Fruit fly (Drosophila melanogaster) whole organism, pupa: ENCODE data around the gene Vm26Ab.

Experiments
- CG10348 ChIP-seq: fragments of 200-800 bp; sonication (Bioruptor generic); IDR thresholded peaks from 2 replicates; pipeline ENCODE4 v1.3.6; 2022; ENCODE audit warnings: missing biosample characterization, missing genetic modification characterization
- CG12605 ChIP-seq: fragments of 200-800 bp; sonication (Bioruptor generic); IDR thresholded peaks from 2 replicates; pipeline ENCODE4 v1.3.6; 2022; ENCODE audit warnings: missing biosample characterization, missing genetic modification characterization
- CG13204 ChIP-seq: fragments of 200-800 bp; sonication (Bioruptor generic); optimal IDR thresholded peaks from 2 replicates; lab custom pipeline; 2018; ENCODE audit warnings: missing biosample characterization, mild to moderate bottlenecking, missing genetic modification characterization, moderate library complexity
- CG14655 ChIP-seq: fragments of 200-800 bp; sonication (Bioruptor generic); optimal IDR thresholded peaks from 3 replicates; lab custom pipeline; 2017; ENCODE audit warnings: mild to moderate bottlenecking, missing biosample characterization, missing genetic modification reagents, missing genetic modification characterization
- CG15710 ChIP-seq: fragments of 200-800 bp; sonication (Bioruptor generic); optimal IDR thresholded peaks from 2 replicates; lab custom pipeline; 2018; ENCODE audit warnings: missing biosample characterization, mild to moderate bottlenecking, missing genetic modification characterization, moderate library complexity
- CG17806 ChIP-seq: fragments of 200-800 bp; sonication (Bioruptor generic); optimal IDR thresholded peaks from 2 replicates; lab custom pipeline; 2018; ENCODE audit warnings: missing biosample characterization, mild to moderate bottlenecking, missing genetic modification characterization, moderate library complexity
- CG32121 ChIP-seq: fragments of 200-800 bp; sonication (Bioruptor generic); IDR thresholded peaks from 2 replicates; pipeline ENCODE4 v1.3.6; 2022; ENCODE audit warnings: missing biosample characterization, missing genetic modification characterization
- CG34367 ChIP-seq: fragments of 200-800 bp; sonication (Bioruptor generic); optimal IDR thresholded peaks from 2 replicates; lab custom pipeline; 2018; ENCODE audit warnings: missing biosample characterization, mild to moderate bottlenecking, missing genetic modification characterization
- CG4496 ChIP-seq: fragments of 200-800 bp; sonication (Bioruptor generic); IDR thresholded peaks from 3 replicates; pipeline ENCODE4 v1.3.6; 2022; ENCODE audit warnings: missing biosample characterization, missing genetic modification characterization
- CG8159 ChIP-seq: fragments of 200-800 bp; sonication (Bioruptor generic); optimal IDR thresholded peaks from 3 replicates; lab custom pipeline; 2018; ENCODE audit warnings: missing biosample characterization, mild to moderate bottlenecking, missing genetic modification characterization, moderate library complexity
- CG8301 ChIP-seq: fragments of 200-800 bp; sonication (Bioruptor generic); optimal IDR thresholded peaks from 2 replicates; lab custom pipeline; 2018; ENCODE audit warnings: missing biosample characterization, mild to moderate bottlenecking, missing genetic modification characterization
- CG9948 ChIP-seq: fragments of 200-800 bp; sonication (Bioruptor generic); optimal IDR thresholded peaks from 2 replicates; lab custom pipeline; 2018; ENCODE audit warnings: missing biosample characterization, mild to moderate bottlenecking, missing genetic modification characterization, moderate library complexity
- D1 ChIP-seq: fragments of 200-800 bp; sonication (Bioruptor generic); optimal IDR thresholded peaks from 2 replicates; lab custom pipeline; 2018; ENCODE audit warnings: missing biosample characterization, mild to moderate bottlenecking, missing genetic modification characterization, moderate library complexity
- EcR ChIP-seq: fragments of 200-800 bp; sonication (Bioruptor generic); optimal IDR thresholded peaks from 3 replicates; lab custom pipeline; 2019; ENCODE audit warnings: missing biosample characterization, missing genetic modification characterization, mild to moderate bottlenecking, moderate library complexity, missing genetic modification reagents
- Ets98B ChIP-seq: fragments of 200-800 bp; sonication (Bioruptor generic); IDR thresholded peaks from 2 replicates; pipeline ENCODE4 v1.3.6; 2022; ENCODE audit warnings: missing biosample characterization, missing genetic modification characterization
- Pif1A ChIP-seq: fragments of 200-800 bp; sonication (Bioruptor generic); optimal IDR thresholded peaks from 3 replicates; lab custom pipeline; 2016; ENCODE audit warnings: missing biosample characterization, missing genetic modification characterization
- Pif1B ChIP-seq: fragments of 200-800 bp; sonication (Bioruptor generic); optimal IDR thresholded peaks from 3 replicates; lab custom pipeline; 2016; ENCODE audit warnings: missing biosample characterization, missing genetic modification characterization
- Snoo ChIP-seq: fragments of 200-800 bp; sonication (Bioruptor generic); optimal IDR thresholded peaks from 3 replicates; lab custom pipeline; 2017; ENCODE audit warnings: missing biosample characterization, mild to moderate bottlenecking, missing genetic modification characterization, inconsistent platforms
- fd96Ca ChIP-seq: fragments of 200-800 bp; sonication (Bioruptor generic); IDR thresholded peaks from 3 replicates; pipeline ENCODE4 v1.3.6; 2022; ENCODE audit warnings: missing biosample characterization, missing genetic modification characterization
- gl ChIP-seq: fragments of 200-800 bp; sonication (Bioruptor generic); optimal IDR thresholded peaks from 2 replicates; lab custom pipeline; 2018; ENCODE audit warnings: missing biosample characterization, mild to moderate bottlenecking, missing genetic modification characterization
- rn ChIP-seq: fragments of 200-800 bp; sonication (Bioruptor generic); IDR thresholded peaks from 2 replicates; pipeline ENCODE4 v1.3.6; 2022; ENCODE audit warnings: missing biosample characterization, missing genetic modification characterization

The Vm26Ab gene

dm6 chr2L:5980862-5981432 lies 24.1 kb downstream of the Vm26Ab start, which contains the start of gene chic:
Gene chic (minus strand): TSS chr2L:5981018.
- no peak for TF ChIP-seq CG32121
- TF ChIP-seq EcR = no peak
- no peak for TF ChIP-seq fd96Ca (GFP tag; lab: Robert Waterston, UW)
- TF ChIP-seq CG8159 (tag; lab: Kevin White, UChicago) = no peak
- no peak for TF ChIP-seq CG15710 (tag; lab: Kevin White, UChicago)
- no peak for TF ChIP-seq D1
- TF ChIP-seq CG13204 (GFP tag; lab: Kevin White, UChicago) = no peak
- no peak for TF ChIP-seq rn (GFP tag; lab: Robert Waterston, UW)
- TF ChIP-seq Snoo = no peak
- TF ChIP-seq CG10348 = no peak
- no peak for TF ChIP-seq CG8301 (tag; lab: Kevin White, UChicago)
- no peak for TF ChIP-seq Pif1B (GFP tag; lab: Kevin White, UChicago)
- no peak for TF ChIP-seq CG4496 (GFP tag; lab: Robert Waterston, UW)
- TF ChIP-seq gl (tag; lab: Kevin White, UChicago) = no peak
- TF ChIP-seq CG12605 = no peak
- TF ChIP-seq Ets98B = no peak
- TF ChIP-seq CG14655 (GFP tag; lab: Kevin White, UChicago) = no peak
- no peak for TF ChIP-seq CG34367
- TF ChIP-seq CG9948 (tag; lab: Kevin White, UChicago) = no peak
- TF ChIP-seq Pif1A (GFP tag; lab: Kevin White, UChicago) = no peak

dm6 chr2L:5981433-5982333 lies 24.9 kb downstream of the Vm26Ab start, which contains the start of gene eIF4A:
Gene eIF4A (plus strand): TSS chr2L:5981764.
- TF ChIP-seq CG9948 (tag; lab: Kevin White, UChicago) (no peak), CG13204 (GFP tag; lab: Kevin White, UChicago) (peak; percentile 10), EcR (peak; percentile 47), Pif1A (GFP tag; lab: Kevin White, UChicago) (no peak), CG14655 (GFP tag; lab: Kevin White, UChicago) (no peak), CG34367 (peak; percentile 11), CG8159 (tag; lab: Kevin White, UChicago) (peak; percentile 6), CG8301 (tag; lab: Kevin White, UChicago) (no peak)

- peak; percentile 36 for TF ChIP-seq CG13204 (GFP tag; lab: Kevin White, UChicago)
- TF ChIP-seq CG14655 (GFP tag; lab: Kevin White, UChicago) = no peak
- peak; percentile 16 for TF ChIP-seq CG15710 (tag; lab: Kevin White, UChicago)
- TF ChIP-seq Pif1B (GFP tag; lab: Kevin White, UChicago) = peak; percentile 35
- peak; percentile 46 for TF ChIP-seq Snoo
- no peak for TF ChIP-seq CG12605
These were observed 25.7 kb downstream of the Vm26Ab start for dm6 chr2L:5982334-5982987.

dm6 chr2L:5983236-5983635 lies 26.4 kb downstream of the Vm26Ab start:
- TF ChIP-seq CG4496 (GFP tag; lab: Robert Waterston, UW) = no peak
- peak; percentile 71 for TF ChIP-seq EcR

dm6 chr2L:5986094-5986493 lies 29.3 kb downstream of the Vm26Ab start, which contains the start of gene ifc:
Gene ifc (plus strand): TSS chr2L:5986348.
- no peak for TF ChIP-seq Pif1B (GFP tag; lab: Kevin White, UChicago)
- no peak for TF ChIP-seq CG32121
- no peak for TF ChIP-seq CG14655 (GFP tag; lab: Kevin White, UChicago)
- no peak for TF ChIP-seq Pif1A (GFP tag; lab: Kevin White, UChicago)
- peak; percentile 35 for TF ChIP-seq CG8159 (tag; lab: Kevin White, UChicago)
- TF ChIP-seq CG15710 (tag; lab: Kevin White, UChicago) = peak; percentile 11
- no peak for TF ChIP-seq CG12605
- peak; percentile 22 for TF ChIP-seq CG17806 (tag; lab: Kevin White, UChicago)
- TF ChIP-seq Snoo = peak; percentile 45
- peak; percentile 6 for TF ChIP-seq CG9948 (tag; lab: Kevin White, UChicago)

dm6 chr2L:5986940-5987339 lies 30.1 kb downstream of the Vm26Ab start:
- no peak for TF ChIP-seq EcR
- TF ChIP-seq CG4496 (GFP tag; lab: Robert Waterston, UW) = no peak
- TF ChIP-seq CG9948 (tag; lab: Kevin White, UChicago) = no peak
- no peak for TF ChIP-seq fd96Ca (GFP tag; lab: Robert Waterston, UW)
- TF ChIP-seq CG15710 (tag; lab: Kevin White, UChicago) = no peak
- TF ChIP-seq gl (tag; lab: Kevin White, UChicago) = no peak
- no peak for TF ChIP-seq CG8159 (tag; lab: Kevin White, UChicago)
- TF ChIP-seq CG32121 = no peak
- TF ChIP-seq Snoo = no peak
- no peak for TF ChIP-seq D1
- TF ChIP-seq CG12605 = no peak
- no peak for TF ChIP-seq CG10348
- no peak for TF ChIP-seq rn (GFP tag; lab: Robert Waterston, UW)
- no peak for TF ChIP-seq Ets98B
- no peak for TF ChIP-seq CG8301 (tag; lab: Kevin White, UChicago)
- no peak for TF ChIP-seq Pif1A (GFP tag; lab: Kevin White, UChicago)
- no peak for TF ChIP-seq CG34367
- no peak for TF ChIP-seq CG13204 (GFP tag; lab: Kevin White, UChicago)
- no peak for TF ChIP-seq CG17806 (tag; lab: Kevin White, UChicago)
- no peak for TF ChIP-seq CG14655 (GFP tag; lab: Kevin White, UChicago)
